1 fruit fly cellular context compared by ENCODE assay signal in the genomic region with DNA sequence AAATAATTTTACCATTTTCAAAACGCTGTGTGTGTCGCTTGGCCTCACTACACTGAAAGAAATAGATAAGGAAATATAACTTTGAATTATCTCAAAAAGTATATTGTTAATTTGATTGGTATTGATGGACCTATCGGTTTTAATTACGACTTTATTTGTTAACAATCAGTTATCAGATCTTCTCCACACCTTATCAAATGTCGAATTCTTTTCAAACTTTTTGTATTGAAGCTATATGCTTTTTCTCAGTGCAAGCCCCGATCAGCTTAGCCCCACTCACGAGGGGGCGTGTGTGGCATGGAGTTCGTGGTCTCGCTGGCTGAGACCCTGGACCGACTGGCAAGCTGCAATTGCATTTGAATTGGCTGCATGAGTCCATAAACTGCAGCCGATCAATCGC.
TF ChIP-seq lines count a peak whose summit lies in the region.

No protein-coding gene starts in this region.

TF ChIP-seq in whole organism, prepupa, 60 proteins besides CTCF, POLR2A, EP300 and RAD21 (continued from another document):
- no peak for TF ChIP-seq CG9139 (GFP tag; optimal IDR thresholded peaks at IDR 0.05; lab: Kevin White, UChicago)
